Comparison of ENCODE assay signal across 4 fruit fly cellular contexts in the genomic region with DNA sequence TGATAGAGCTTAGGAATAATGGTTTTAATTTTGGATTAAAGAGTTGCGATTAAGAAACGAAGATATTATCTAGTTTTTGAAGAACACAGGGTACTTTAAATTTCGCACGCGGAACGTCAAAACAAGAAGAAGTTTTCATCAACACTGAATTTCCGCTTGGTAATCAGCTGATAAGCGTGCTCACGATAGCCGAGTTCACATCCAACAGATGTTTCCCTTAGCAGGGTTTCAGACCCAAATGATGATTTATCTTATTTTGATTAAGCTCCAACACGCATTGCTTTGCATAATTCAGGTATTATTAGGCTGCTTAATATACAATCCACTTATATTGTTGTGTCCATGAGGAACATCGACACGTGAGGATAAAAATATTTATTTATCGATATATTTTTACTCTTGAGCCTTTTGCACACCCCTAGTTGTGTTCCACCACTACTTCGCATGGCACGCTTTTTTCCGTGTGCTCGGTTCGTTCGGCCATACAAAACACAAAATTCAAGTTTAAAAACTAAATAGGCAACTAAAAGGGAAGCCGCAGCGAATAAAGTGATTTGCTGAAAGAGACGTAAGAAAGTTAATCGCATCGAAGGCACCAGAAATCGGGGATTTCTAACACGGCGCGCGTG.
A peak's percentile ranks its signal among the peaks of the same experiment; 100 is the strongest.
TF ChIP-seq lines count a peak whose summit lies in the region.

Gene Tpr2 (plus strand): TSS at position 418 of the 629 bp plus-strand sequence.

TF ChIP-seq in whole organism, adult, 20 proteins besides CTCF, POLR2A, EP300 and RAD21 (continued from another document):
- TF ChIP-seq CG7045 (GFP tag; optimal IDR thresholded peaks at IDR 0.05; lab: Kevin White, UChicago) (no peak), CG11617 (GFP tag; optimal IDR thresholded peaks at IDR 0.05; lab: Kevin White, UChicago) (peak; percentile 68), CG1620 (GFP tag; optimal IDR thresholded peaks at IDR 0.05; lab: Kevin White, UChicago) (peak; percentile 82), kay (GFP tag; lab: Kevin White, UChicago; ENCODE audit: borderline replicate concordance) (no peak)

TF ChIP-seq in whole organism, embryonic, 481 proteins besides CTCF, POLR2A, EP300 and RAD21 (continued from another document and continues in another):
- TF ChIP-seq wdn (GFP tag; IDR thresholded peaks at IDR 0.05; lab: Robert Waterston, UW): no peak
- no peak for TF ChIP-seq Tbp (GFP tag; optimal IDR thresholded peaks at IDR 0.05; lab: Kevin White, UChicago)
- peak; percentile 70 for TF ChIP-seq nerfin-2 (GFP tag; IDR thresholded peaks at IDR 0.05; lab: Robert Waterston, UW; ENCODE audit: partially characterized antibody)
- peak; percentile 18 for TF ChIP-seq CG12155 (GFP tag; optimal IDR thresholded peaks at IDR 0.05; lab: Kevin White, UChicago)
- TF ChIP-seq kni (GFP tag; optimal IDR thresholded peaks at IDR 0.05; lab: Kevin White, UChicago): peak; percentile 39
- peak; percentile 44 for TF ChIP-seq CG7928 (GFP tag; optimal IDR thresholded peaks at IDR 0.05; lab: Kevin White, UChicago)
- peak; percentile 99 for TF ChIP-seq Sry-δ (GFP tag; optimal IDR thresholded peaks at IDR 0.05; lab: Kevin White, UChicago)
- no peak for TF ChIP-seq ftz-f1 (GFP tag; optimal IDR thresholded peaks at IDR 0.05; lab: Kevin White, UChicago)
- no peak for TF ChIP-seq CG6683 (GFP tag; optimal IDR thresholded peaks at IDR 0.05; lab: Kevin White, UChicago)
- peak; percentile 98 for TF ChIP-seq CG5245 (GFP tag; optimal IDR thresholded peaks at IDR 0.05; lab: Kevin White, UChicago)
- TF ChIP-seq Dll (GFP tag; IDR thresholded peaks at IDR 0.05; lab: Robert Waterston, UW; ENCODE audit: partially characterized antibody): peak; percentile 98
- TF ChIP-seq CG6813 (GFP tag; optimal IDR thresholded peaks at IDR 0.05; lab: Kevin White, UChicago): no peak
- TF ChIP-seq insv (GFP tag; optimal IDR thresholded peaks at IDR 0.05; lab: Kevin White, UChicago): peak in 1 of 2 experiments; percentile 68
- TF ChIP-seq corto (GFP tag; optimal IDR thresholded peaks at IDR 0.05; lab: Kevin White, UChicago): no peak
- TF ChIP-seq CG10462 (GFP tag; optimal IDR thresholded peaks at IDR 0.05; lab: Kevin White, UChicago): peak; percentile 42
- TF ChIP-seq CG12219 (GFP tag; optimal IDR thresholded peaks at IDR 0.05; lab: Kevin White, UChicago): peak; percentile 29
- TF ChIP-seq Mad (GFP tag; optimal IDR thresholded peaks at IDR 0.05; lab: Kevin White, UChicago): peak; percentile 59
- peak; percentile 52 for TF ChIP-seq CHES-1-like (GFP tag; optimal IDR thresholded peaks at IDR 0.05; lab: Kevin White, UChicago)
- no peak for TF ChIP-seq Gsc (GFP tag; IDR thresholded peaks at IDR 0.05; lab: Robert Waterston, UW)
- TF ChIP-seq pan (optimal IDR thresholded peaks at IDR 0.05; lab: Kevin White, UChicago): peak in 1 of 2 experiments; percentile 25
- TF ChIP-seq pan (GFP tag; optimal IDR thresholded peaks at IDR 0.05 in 1 of 2, IDR thresholded peaks at IDR 0.05 in 1 of 2): peak in 1 of 2 experiments; percentile 20
- peak; percentile 89 for TF ChIP-seq Opbp (GFP tag; IDR thresholded peaks at IDR 0.05; lab: Robert Waterston, UW; ENCODE audit: partially characterized antibody)
- 0 out of 3 replicates have a peak, but pooled peaks have one; percentile 33 for TF ChIP-seq CG11560 (tag; IDR thresholded peaks at IDR 0.05; lab: Robert Waterston, UW)
- peak; percentile 97 for TF ChIP-seq CG2129 (GFP tag; IDR thresholded peaks at IDR 0.05; lab: Robert Waterston, UW; ENCODE audit: partially characterized antibody)
- TF ChIP-seq vvl (GFP tag; IDR thresholded peaks at IDR 0.05; lab: Robert Waterston, UW): peak; percentile 80
- TF ChIP-seq CG6689 (GFP tag; IDR thresholded peaks at IDR 0.05; lab: Robert Waterston, UW): no peak
- no peak for TF ChIP-seq Oaz (GFP tag; IDR thresholded peaks at IDR 0.05; lab: Robert Waterston, UW)
- no peak for TF ChIP-seq Hr78 (GFP tag; optimal IDR thresholded peaks at IDR 0.05; lab: Kevin White, UChicago)
- TF ChIP-seq Meics (GFP tag; optimal IDR thresholded peaks at IDR 0.05; lab: Kevin White, UChicago): peak; percentile 32
- TF ChIP-seq salm (tag; optimal IDR thresholded peaks at IDR 0.05; lab: Kevin White, UChicago): peak; percentile 71
- TF ChIP-seq CG7963 (GFP tag; IDR thresholded peaks at IDR 0.05; lab: Robert Waterston, UW; ENCODE audit: partially characterized antibody): peak; percentile 74; the same call in 2 of the 3 replicates
- peak; percentile 4 for TF ChIP-seq CG13123 (GFP tag; optimal IDR thresholded peaks at IDR 0.05; lab: Kevin White, UChicago)
- TF ChIP-seq ara (GFP tag; IDR thresholded peaks at IDR 0.05; lab: Robert Waterston, UW): no peak
- TF ChIP-seq CG8359 (GFP tag; optimal IDR thresholded peaks at IDR 0.05; lab: Kevin White, UChicago; ENCODE audit: borderline replicate concordance): no peak
- TF ChIP-seq gt (GFP tag; IDR thresholded peaks at IDR 0.05; lab: Robert Waterston, UW): no peak
- no peak for TF ChIP-seq CG11093 (GFP tag; IDR thresholded peaks at IDR 0.05; lab: Robert Waterston, UW)
- TF ChIP-seq al (GFP tag; IDR thresholded peaks at IDR 0.05; lab: Robert Waterston, UW): 0 out of 2 replicates have a peak, but pooled peaks have one; percentile 16
- no peak for TF ChIP-seq CG17328 (GFP tag; IDR thresholded peaks at IDR 0.05; lab: Robert Waterston, UW)

TF ChIP-seq in whole organism, prepupa, 60 proteins besides CTCF, POLR2A, EP300 and RAD21 (continued from another document):
- no peak for TF ChIP-seq fkh (GFP tag; optimal IDR thresholded peaks at IDR 0.05; lab: Kevin White, UChicago)
- TF ChIP-seq CG6163 (GFP tag; IDR thresholded peaks at IDR 0.05; lab: Robert Waterston, UW): no peak
- peak; percentile 42 for TF ChIP-seq net (GFP tag; optimal IDR thresholded peaks at IDR 0.05; lab: Kevin White, UChicago)
- TF ChIP-seq Hr4 (GFP tag; optimal IDR thresholded peaks at IDR 0.05; lab: Kevin White, UChicago): peak; percentile 13
- peak; percentile 80 for TF ChIP-seq achi (GFP tag; optimal IDR thresholded peaks at IDR 0.05; lab: Kevin White, UChicago)
- no peak for TF ChIP-seq Sox15 (GFP tag; optimal IDR thresholded peaks at IDR 0.05; lab: Kevin White, UChicago)
- TF ChIP-seq fd85E (GFP tag; optimal IDR thresholded peaks at IDR 0.05; lab: Kevin White, UChicago): no peak
- peak; percentile 26 for TF ChIP-seq CG3032 (tag; optimal IDR thresholded peaks at IDR 0.05; lab: Kevin White, UChicago)
- 0 out of 3 replicates have a peak, but pooled peaks have one; percentile 30 for TF ChIP-seq eg (GFP tag; IDR thresholded peaks at IDR 0.05; lab: Robert Waterston, UW)
- TF ChIP-seq Ets96B (tag; optimal IDR thresholded peaks at IDR 0.05; lab: Kevin White, UChicago): no peak
- no peak for TF ChIP-seq CG7368 (GFP tag; optimal IDR thresholded peaks at IDR 0.05; lab: Kevin White, UChicago)
- TF ChIP-seq CG6808 (GFP tag; optimal IDR thresholded peaks at IDR 0.05; lab: Kevin White, UChicago): no peak
- TF ChIP-seq ss (GFP tag; optimal IDR thresholded peaks at IDR 0.05; lab: Kevin White, UChicago): no peak
- peak; percentile 73 for TF ChIP-seq svp (GFP tag; lab: Kevin White, UChicago)
- TF ChIP-seq Met (GFP tag; optimal IDR thresholded peaks at IDR 0.05; lab: Kevin White, UChicago): peak; percentile 21
- TF ChIP-seq Smox (GFP tag; optimal IDR thresholded peaks at IDR 0.05; lab: Kevin White, UChicago): peak; percentile 48
- no peak for TF ChIP-seq dsx (GFP tag; optimal IDR thresholded peaks at IDR 0.05; lab: Kevin White, UChicago; ENCODE audit: poor library complexity, severe bottlenecking)
- TF ChIP-seq spab (GFP tag; optimal IDR thresholded peaks at IDR 0.05; lab: Kevin White, UChicago): no peak
- peak; percentile 62 for TF ChIP-seq Sox102F (GFP tag; optimal IDR thresholded peaks at IDR 0.05; lab: Kevin White, UChicago)
- TF ChIP-seq CG1621 (tag; optimal IDR thresholded peaks at IDR 0.05; lab: Kevin White, UChicago): no peak
- no peak for TF ChIP-seq Hr38 (GFP tag; optimal IDR thresholded peaks at IDR 0.05; lab: Kevin White, UChicago)
- TF ChIP-seq Sox14 (GFP tag; optimal IDR thresholded peaks at IDR 0.05; lab: Kevin White, UChicago): peak; percentile 53
- no peak for TF ChIP-seq fd59A (GFP tag; optimal IDR thresholded peaks at IDR 0.05; lab: Kevin White, UChicago)
- peak; percentile 31 for TF ChIP-seq Hr39 (GFP tag; optimal IDR thresholded peaks at IDR 0.05; lab: Kevin White, UChicago)
- no peak for TF ChIP-seq CG10631 (GFP tag; optimal IDR thresholded peaks at IDR 0.05; lab: Kevin White, UChicago)
- no peak for TF ChIP-seq vri (GFP tag; optimal IDR thresholded peaks at IDR 0.05; lab: Kevin White, UChicago)
- TF ChIP-seq CG6276 (GFP tag; optimal IDR thresholded peaks at IDR 0.05; lab: Kevin White, UChicago): no peak
- TF ChIP-seq CG31627 (GFP tag; optimal IDR thresholded peaks at IDR 0.05; lab: Kevin White, UChicago): peak; percentile 39
- peak; percentile 29 for TF ChIP-seq topi (GFP tag; optimal IDR thresholded peaks at IDR 0.05; lab: Kevin White, UChicago)
- no peak for TF ChIP-seq Eip93F (GFP tag; optimal IDR thresholded peaks at IDR 0.05; lab: Kevin White, UChicago)
- no peak for TF ChIP-seq CG11902 (GFP tag; optimal IDR thresholded peaks at IDR 0.05; lab: Kevin White, UChicago)
- no peak for TF ChIP-seq Eip75B (GFP tag; optimal IDR thresholded peaks at IDR 0.05; lab: Kevin White, UChicago)
- TF ChIP-seq Ets21C (GFP tag; optimal IDR thresholded peaks at IDR 0.05; lab: Kevin White, UChicago): peak; percentile 46
- no peak for TF ChIP-seq CG9139 (GFP tag; optimal IDR thresholded peaks at IDR 0.05; lab: Kevin White, UChicago)
- TF ChIP-seq CG34406 (GFP tag; optimal IDR thresholded peaks at IDR 0.05; lab: Kevin White, UChicago): peak; percentile 17
- TF ChIP-seq CG16779 (tag; optimal IDR thresholded peaks at IDR 0.05; lab: Kevin White, UChicago): peak; percentile 12
- peak; percentile 57 for TF ChIP-seq esn (GFP tag; optimal IDR thresholded peaks at IDR 0.05; lab: Kevin White, UChicago)
- no peak for TF ChIP-seq CG4318 (GFP tag; optimal IDR thresholded peaks at IDR 0.05; lab: Kevin White, UChicago)
- TF ChIP-seq CG8319 (GFP tag; optimal IDR thresholded peaks at IDR 0.05; lab: Kevin White, UChicago): no peak
- no peak for TF ChIP-seq CG8632 (GFP tag; optimal IDR thresholded peaks at IDR 0.05; lab: Kevin White, UChicago)
- TF ChIP-seq cyc (GFP tag; optimal IDR thresholded peaks at IDR 0.05; lab: Kevin White, UChicago): no peak
- TF ChIP-seq Eip78C (GFP tag; lab: Kevin White, UChicago): peak; percentile 72
- no peak for TF ChIP-seq dac (GFP tag; optimal IDR thresholded peaks at IDR 0.05; lab: Kevin White, UChicago)
- TF ChIP-seq OdsH (GFP tag; optimal IDR thresholded peaks at IDR 0.05; lab: Kevin White, UChicago): peak; percentile 21

TF ChIP-seq in whole organism, wandering third instar larva, 38 proteins besides CTCF, POLR2A, EP300 and RAD21 (continued from another document):
- TF ChIP-seq pan (optimal IDR thresholded peaks at IDR 0.05; lab: Kevin White, UChicago) (peak; percentile 33), br (GFP tag; optimal IDR thresholded peaks at IDR 0.05; lab: Kevin White, UChicago) (peak; percentile 54), dsf (GFP tag; optimal IDR thresholded peaks at IDR 0.05; lab: Kevin White, UChicago; ENCODE audit: borderline replicate concordance) (no peak), tai (GFP tag; optimal IDR thresholded peaks at IDR 0.05; lab: Kevin White, UChicago) (peak; percentile 36), rgr (GFP tag; optimal IDR thresholded peaks at IDR 0.05; lab: Kevin White, UChicago) (peak; percentile 57), Myc (optimal IDR thresholded peaks at IDR 0.05; lab: Kevin White, UChicago) (no peak), Dif (GFP tag; optimal IDR thresholded peaks at IDR 0.05; lab: Kevin White, UChicago; ENCODE audit: partially characterized antibody) (no peak), Hr83 (GFP tag; optimal IDR thresholded peaks at IDR 0.05; lab: Kevin White, UChicago; ENCODE audit: poor library complexity, severe bottlenecking) (no peak), Rel (GFP tag; optimal IDR thresholded peaks at IDR 0.05; lab: Kevin White, UChicago) (no peak), Rel (tag; optimal IDR thresholded peaks at IDR 0.05; lab: Kevin White, UChicago) (peak; percentile 95), usp (GFP tag; optimal IDR thresholded peaks at IDR 0.05; lab: Kevin White, UChicago) (no peak), brk (GFP tag; optimal IDR thresholded peaks at IDR 0.05; lab: Kevin White, UChicago) (peak; percentile 43), psq (GFP tag; optimal IDR thresholded peaks at IDR 0.05; lab: Kevin White, UChicago) (no peak), N (GFP tag; optimal IDR thresholded peaks at IDR 0.05; lab: Kevin White, UChicago) (no peak), CrebA (GFP tag; optimal IDR thresholded peaks at IDR 0.05; lab: Kevin White, UChicago; ENCODE audit: borderline replicate concordance) (no peak), fru (GFP tag; optimal IDR thresholded peaks at IDR 0.05; lab: Kevin White, UChicago) (peak; percentile 47), Hnf4 (GFP tag; optimal IDR thresholded peaks at IDR 0.05; lab: Kevin White, UChicago) (peak; percentile 61)
TF ChIP-seq in whole organism, wandering third instar larva: peak in this region for 16.
